Fruit fly (Drosophila melanogaster) whole organism, adult: ENCODE results near the gene CG44005.

Experiments used
- CG11617 ChIP-seq: fragments of 200-800 bp; sonication (Bioruptor generic); optimal IDR thresholded peaks from 2 replicates; lab custom pipeline; 2017; ENCODE audit warnings: mild to moderate bottlenecking, missing biosample characterization, missing genetic modification reagents, missing genetic modification characterization
- CG1620 ChIP-seq: fragments of 200-800 bp; sonication (Bioruptor generic); optimal IDR thresholded peaks from 2 replicates; lab custom pipeline; 2016; ENCODE audit warnings: missing biosample characterization, missing genetic modification characterization
- CG33017 ChIP-seq: fragments of 200-800 bp; sonication (Bioruptor generic); optimal IDR thresholded peaks from 2 replicates; lab custom pipeline; 2018; ENCODE audit warnings: missing biosample characterization, mild to moderate bottlenecking, missing genetic modification characterization, moderate library complexity
- Crg-1 ChIP-seq: fragments of 200-800 bp; sonication (Bioruptor generic); optimal IDR thresholded peaks from 2 replicates; lab custom pipeline; 2016; ENCODE audit warnings: missing biosample characterization, missing genetic modification characterization
- Hr96 ChIP-seq: fragments of 200-800 bp; sonication (Bioruptor generic); optimal IDR thresholded peaks from 2 replicates; lab custom pipeline; 2016; ENCODE audit warnings: missing biosample characterization, missing genetic modification characterization
- cnc ChIP-seq, 2 experiments: fragments of >200 bp; optimal IDR thresholded peaks; 2 replicates each; lab custom pipeline; 2017
- ovo ChIP-seq: fragments of 200-800 bp; sonication (Bioruptor generic); optimal IDR thresholded peaks from 2 replicates; lab custom pipeline; 2016; ENCODE audit warnings: missing biosample characterization, missing genetic modification characterization
- toe ChIP-seq: fragments of 200-800 bp; sonication (Bioruptor generic); optimal IDR thresholded peaks from 2 replicates; lab custom pipeline; 2016; ENCODE audit warnings: missing biosample characterization, missing genetic modification characterization

dm6 chr3L:18061713-18062365 lies 10.1 kb downstream of the CG44005 start:
- TF ChIP-seq ovo (GFP tag; lab: Kevin White, UChicago) (no peak), toe (GFP tag; lab: Kevin White, UChicago) (no peak), CG33017 (peak; percentile 60), cnc (optimal IDR thresholded peaks at IDR 0.05; lab: Kevin White, UChicago) (no peak), Crg-1 (GFP tag; lab: Kevin White, UChicago) (no peak), CG11617 (GFP tag; lab: Kevin White, UChicago) (no peak), Hr96 (GFP tag; lab: Kevin White, UChicago) (no peak), CG1620 (GFP tag; lab: Kevin White, UChicago) (no peak)
